Fruit fly (Drosophila melanogaster) whole organism, embryonic: ENCODE data around the gene CG8765.

Experiments used
- Atf6 ChIP-seq: fragments of 200-800 bp; sonication (Bioruptor generic); IDR thresholded peaks from 2 replicates; pipeline ENCODE4 v1.3.6; 2022; ENCODE audit warnings: missing biosample characterization, missing genetic modification characterization
- Awh ChIP-seq: fragments of 200-800 bp; sonication (Bioruptor generic); IDR thresholded peaks from 2 replicates; pipeline ENCODE4, ENCODE4 v1.3.6; 2022; ENCODE audit warnings: missing biosample characterization, missing genetic modification characterization
- Blimp-1 ChIP-seq: fragments of 200-800 bp; sonication (Bioruptor generic); optimal IDR thresholded peaks from 3 replicates; lab custom pipeline; 2018; ENCODE audit warnings: missing biosample characterization, missing genetic modification characterization, mild to moderate bottlenecking, moderate library complexity, missing genetic modification reagents
- CG1233 ChIP-seq: fragments of 200-800 bp; sonication (Bioruptor generic); optimal IDR thresholded peaks from 4 replicates; lab custom pipeline; 2018; ENCODE audit warnings: missing biosample characterization, mild to moderate bottlenecking, missing genetic modification characterization
- CG12769 ChIP-seq: fragments of 200-800 bp; sonication (Bioruptor generic); optimal IDR thresholded peaks from 2 replicates; lab custom pipeline; 2019; ENCODE audit warnings: missing biosample characterization, mild to moderate bottlenecking, missing genetic modification characterization, moderate library complexity
- CG13894 ChIP-seq: fragments of 200-800 bp; sonication (Bioruptor generic); optimal IDR thresholded peaks from 3 replicates; lab custom pipeline; 2018; ENCODE audit warnings: missing biosample characterization, mild to moderate bottlenecking, missing genetic modification characterization, moderate library complexity
- CG14965 ChIP-seq: fragments of 200-800 bp; sonication (Bioruptor generic); optimal IDR thresholded peaks from 2 replicates; lab custom pipeline; 2016; ENCODE audit warnings: missing biosample characterization, missing genetic modification characterization, borderline replicate concordance
- CG15269 ChIP-seq: fragments of 200-800 bp; sonication (Bioruptor generic); optimal IDR thresholded peaks from 2 replicates; lab custom pipeline; 2018; ENCODE audit warnings: missing biosample characterization, mild to moderate bottlenecking, missing genetic modification characterization, moderate library complexity
- CG15601 ChIP-seq: fragments of 200-800 bp; sonication (Bioruptor generic); optimal IDR thresholded peaks from 3 replicates; lab custom pipeline; 2019; ENCODE audit warnings: missing biosample characterization, mild to moderate bottlenecking, missing genetic modification characterization, moderate library complexity
- CG17361 ChIP-seq: fragments of 200-800 bp; sonication (Bioruptor generic); IDR thresholded peaks from 3 replicates; pipeline ENCODE4 v1.3.6; 2022; ENCODE audit warnings: missing biosample characterization, missing genetic modification characterization
- CG18599 ChIP-seq: fragments of 200-800 bp; sonication (Bioruptor generic); optimal IDR thresholded peaks from 3 replicates; lab custom pipeline; 2017; ENCODE audit warnings: missing biosample characterization, missing genetic modification characterization, mild to moderate bottlenecking, moderate library complexity, missing genetic modification reagents
- CG2202 ChIP-seq: fragments of 200-800 bp; sonication (Bioruptor generic); optimal IDR thresholded peaks from 2 replicates; lab custom pipeline; 2018; ENCODE audit warnings: missing biosample characterization, mild to moderate bottlenecking, missing genetic modification characterization
- CG2712 ChIP-seq: fragments of 200-800 bp; optimal IDR thresholded peaks from 3 replicates; lab custom pipeline; 2019; ENCODE audit warnings: missing biosample characterization, mild to moderate bottlenecking, missing genetic modification characterization, moderate library complexity
- CG31388 ChIP-seq: fragments of 200-800 bp; sonication (Bioruptor generic); optimal IDR thresholded peaks from 2 replicates; lab custom pipeline; 2016; ENCODE audit warnings: missing biosample characterization, missing genetic modification characterization
- CG33213 ChIP-seq: fragments of 200-800 bp; sonication (Bioruptor generic); optimal IDR thresholded peaks from 3 replicates; lab custom pipeline; 2016; ENCODE audit warnings: missing biosample characterization, missing genetic modification characterization
- CG33557 ChIP-seq: fragments of 200-800 bp; sonication (Bioruptor generic); optimal IDR thresholded peaks from 2 replicates; lab custom pipeline; 2019; ENCODE audit warnings: missing biosample characterization, mild to moderate bottlenecking, missing genetic modification characterization, moderate library complexity
- CG4730 ChIP-seq: fragments of 200-800 bp; sonication (Bioruptor generic); IDR thresholded peaks from 2 replicates; pipeline ENCODE4 v1.3.6; 2022; ENCODE audit warnings: missing biosample characterization, missing genetic modification characterization
- CrebB ChIP-seq: fragments of 200-800 bp; sonication (Bioruptor generic); optimal IDR thresholded peaks from 3 replicates; lab custom pipeline; 2018; ENCODE audit warnings: missing biosample characterization, mild to moderate bottlenecking, missing genetic modification characterization
- D19A ChIP-seq: fragments of 200-800 bp; optimal IDR thresholded peaks from 3 replicates; lab custom pipeline; 2019; ENCODE audit warnings: missing biosample characterization, mild to moderate bottlenecking, missing genetic modification characterization, moderate library complexity
- Deaf1 ChIP-seq: fragments of 200-800 bp; optimal IDR thresholded peaks from 3 replicates; lab custom pipeline; 2019; ENCODE audit warnings: missing biosample characterization, mild to moderate bottlenecking, missing genetic modification characterization, moderate library complexity
- Drgx ChIP-seq: fragments of 200-800 bp; sonication (Bioruptor generic); IDR thresholded peaks from 2 replicates; pipeline ENCODE4 v1.3.6; 2022; ENCODE audit warnings: missing biosample characterization, missing genetic modification characterization
- Eip74EF ChIP-seq, 2 experiments: fragments of 200-800 bp in 1 of 2; fragments of >200 bp in 1 of 2; sonication (Bioruptor generic) in 1 of 2; optimal IDR thresholded peaks; 2 replicates each; lab custom pipeline; 2017 to 2019; ENCODE audit warnings: missing biosample characterization in 2 of 2, missing genetic modification characterization in 2 of 2, mild to moderate bottlenecking in 1 of 2, moderate library complexity in 1 of 2
- HLHmδ ChIP-seq: fragments of 200-800 bp; sonication (Bioruptor generic); optimal IDR thresholded peaks from 2 replicates; lab custom pipeline; 2018; ENCODE audit warnings: missing biosample characterization, mild to moderate bottlenecking, missing genetic modification characterization, moderate library complexity
- MESR4 ChIP-seq: fragments of 200-800 bp; sonication (Bioruptor generic); optimal IDR thresholded peaks from 2 replicates; lab custom pipeline; 2018; ENCODE audit warnings: missing biosample characterization, mild to moderate bottlenecking, missing genetic modification characterization, moderate library complexity
- Pdp1 ChIP-seq, 2 experiments: fragments of 200-800 bp; sonication (Bioruptor generic); optimal IDR thresholded peaks; 3 replicates each; lab custom pipeline; 2016; ENCODE audit warnings: missing biosample characterization in 2 of 2, missing genetic modification characterization in 2 of 2, mild to moderate bottlenecking in 1 of 2, moderate library complexity in 1 of 2
- Spps ChIP-seq: fragments of 200-800 bp; sonication (Bioruptor generic); optimal IDR thresholded peaks from 2 replicates; lab custom pipeline; 2018; ENCODE audit warnings: missing biosample characterization, mild to moderate bottlenecking, missing genetic modification characterization
- Sry-β ChIP-seq: fragments of 200-800 bp; sonication (Bioruptor generic); optimal IDR thresholded peaks from 2 replicates; lab custom pipeline; 2018; ENCODE audit warnings: missing biosample characterization, mild to moderate bottlenecking, missing genetic modification characterization, moderate library complexity
- Stat92E ChIP-seq, 3 experiments: fragments of >200 bp in 2 of 3; fragments of 200-800 bp in 1 of 3; sonication (Bioruptor generic) in 1 of 3; optimal IDR thresholded peaks; 2 replicates each; lab custom pipeline; 2017 to 2019; ENCODE audit warnings: missing biosample characterization in 3 of 3, missing genetic modification characterization in 3 of 3, mild to moderate bottlenecking in 1 of 3, moderate library complexity in 1 of 3
- ash1 ChIP-seq: fragments of 200-800 bp; sonication (Bioruptor generic); optimal IDR thresholded peaks from 2 replicates; lab custom pipeline; 2018; ENCODE audit warnings: missing biosample characterization, mild to moderate bottlenecking, missing genetic modification characterization
- bsh ChIP-seq, 2 experiments: fragments of 200-800 bp; sonication (Bioruptor generic); optimal IDR thresholded peaks; 2 replicates each; lab custom pipeline; 2017 to 2018; ENCODE audit warnings: mild to moderate bottlenecking in 2 of 2, missing biosample characterization in 2 of 2, missing genetic modification characterization in 2 of 2, moderate library complexity in 1 of 2
- chinmo ChIP-seq: fragments of 200-800 bp; sonication (Bioruptor generic); IDR thresholded peaks from 4 replicates; pipeline ENCODE4 v1.3.6; 2022; ENCODE audit warnings: missing biosample characterization, missing genetic modification characterization; ENCODE audit not compliant: partially characterized antibody
- chm ChIP-seq: fragments of 200-800 bp; sonication (Bioruptor generic); IDR thresholded peaks from 2 replicates; pipeline ENCODE4 v1.3.6; 2022; ENCODE audit warnings: missing biosample characterization, missing genetic modification characterization
- fd64A ChIP-seq: fragments of 200-800 bp; sonication (Bioruptor generic); optimal IDR thresholded peaks from 3 replicates; lab custom pipeline; 2018; ENCODE audit warnings: missing biosample characterization, mild to moderate bottlenecking, missing genetic modification characterization
- gcm ChIP-seq: fragments of 200-800 bp; sonication (Bioruptor generic); optimal IDR thresholded peaks from 2 replicates; lab custom pipeline; 2019; ENCODE audit warnings: missing biosample characterization, mild to moderate bottlenecking, missing genetic modification characterization, moderate library complexity
- gsb-n ChIP-seq: fragments of 200-800 bp; sonication (Bioruptor generic); optimal IDR thresholded peaks from 3 replicates; lab custom pipeline; 2018; ENCODE audit warnings: missing biosample characterization, mild to moderate bottlenecking, missing genetic modification characterization
- kah ChIP-seq: fragments of 200-800 bp; sonication (Bioruptor generic); optimal IDR thresholded peaks from 2 replicates; lab custom pipeline; 2018; ENCODE audit warnings: missing biosample characterization, mild to moderate bottlenecking, missing genetic modification characterization
- kni ChIP-seq: fragments of 200-800 bp; sonication (Bioruptor generic); optimal IDR thresholded peaks from 3 replicates; lab custom pipeline; 2017; ENCODE audit warnings: mild to moderate bottlenecking, missing biosample characterization, missing genetic modification reagents, missing genetic modification characterization
- lola ChIP-seq, 3 experiments: fragments of >200 bp in 2 of 3; fragments of 200-800 bp in 1 of 3; sonication (Bioruptor generic) in 1 of 3; optimal IDR thresholded peaks; 2 replicates each; lab custom pipeline; 2017 to 2019; ENCODE audit warnings: missing biosample characterization in 3 of 3, missing genetic modification characterization in 3 of 3, mild to moderate bottlenecking in 1 of 3, moderate library complexity in 1 of 3
- nerfin-1 ChIP-seq: fragments of 200-800 bp; sonication (Bioruptor generic); optimal IDR thresholded peaks from 3 replicates; lab custom pipeline; 2019; ENCODE audit warnings: missing biosample characterization, mild to moderate bottlenecking, missing genetic modification characterization, moderate library complexity
- nom ChIP-seq: fragments of 200-800 bp; sonication (Bioruptor generic); optimal IDR thresholded peaks from 2 replicates; lab custom pipeline; 2017; ENCODE audit warnings: missing biosample characterization, missing genetic modification characterization, mild to moderate bottlenecking, moderate library complexity, missing genetic modification reagents
- oc ChIP-seq: fragments of 200-800 bp; sonication (Bioruptor generic); optimal IDR thresholded peaks from 2 replicates; lab custom pipeline; 2018; ENCODE audit warnings: missing biosample characterization, mild to moderate bottlenecking, missing genetic modification characterization, moderate library complexity
- pfk ChIP-seq: fragments of 200-800 bp; sonication (Bioruptor generic); optimal IDR thresholded peaks from 2 replicates; lab custom pipeline; 2018; ENCODE audit warnings: missing biosample characterization, mild to moderate bottlenecking, missing genetic modification characterization, moderate library complexity
- sens ChIP-seq: fragments of 200-800 bp; sonication (Bioruptor generic); peaks from one replicate; lab custom pipeline; 2016; ENCODE audit warnings: missing biosample characterization, missing genetic modification characterization
- trem ChIP-seq: fragments of 200-800 bp; optimal IDR thresholded peaks from 3 replicates; lab custom pipeline; 2019; ENCODE audit warnings: missing biosample characterization, mild to moderate bottlenecking, missing genetic modification characterization, moderate library complexity

The CG8765 gene

DNA sequence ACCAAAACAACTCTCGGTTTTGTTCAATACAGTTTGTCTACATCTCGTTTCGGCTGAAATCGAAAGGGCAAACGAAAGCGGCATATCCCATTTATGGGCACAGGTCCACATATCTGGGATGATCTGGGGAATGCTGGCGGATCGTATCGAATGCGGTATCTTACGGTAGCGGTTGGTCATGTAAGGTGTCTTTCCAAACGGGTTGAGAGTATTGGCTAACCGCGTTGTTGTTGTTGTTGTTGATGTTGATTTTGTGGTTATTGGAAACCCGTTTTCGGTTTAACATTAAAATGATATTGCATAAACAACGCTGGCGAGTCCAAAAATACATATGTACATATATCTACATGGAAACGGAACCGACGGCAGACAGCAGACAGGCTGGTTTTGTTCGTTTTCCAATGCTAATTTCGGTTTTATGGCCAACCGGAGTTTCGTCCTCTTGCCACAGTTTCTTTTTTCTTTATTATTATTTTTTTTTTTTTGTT is 7.0 kb upstream of the CG8765 start (continued):
- TF ChIP-seq D19A (peak; percentile 45), CrebB (tag; lab: Kevin White, UChicago) (peak; percentile 21), kah (no peak), bsh (GFP tag; optimal IDR thresholded peaks at IDR 0.05; lab: Kevin White, UChicago) (peak in 1 of 2 experiments; percentile 50), Eip74EF (GFP tag; optimal IDR thresholded peaks at IDR 0.05; lab: Kevin White, UChicago) (peak in 1 of 2 experiments; percentile 46), Sry-β (GFP tag; lab: Kevin White, UChicago) (peak; percentile 26), Awh (GFP tag; lab: Robert Waterston, UW) (0 out of 2 replicates have a peak, but pooled peaks have one; percentile 33), CG18599 (GFP tag; lab: Kevin White, UChicago) (no peak), CG4730 (no peak), Deaf1 (tag; lab: Kevin White, UChicago) (peak; percentile 7), CG2712 (tag; lab: Kevin White, UChicago) (peak; percentile 21), Atf6 (GFP tag; lab: Robert Waterston, UW) (no peak), CG12769 (tag; lab: Kevin White, UChicago) (peak; percentile 97), HLHmδ (GFP tag; lab: Kevin White, UChicago) (peak; percentile 96), ash1 (GFP tag; lab: Kevin White, UChicago) (no peak), gsb-n (tag; lab: Kevin White, UChicago) (peak; percentile 64), CG1233 (GFP tag; lab: Kevin White, UChicago) (peak; percentile 11), CG33213 (GFP tag; lab: Kevin White, UChicago) (no peak), CG15601 (tag; lab: Kevin White, UChicago) (peak; percentile 22), gcm (GFP tag; lab: Kevin White, UChicago) (peak; percentile 53), oc (peak; percentile 79), CG33557 (GFP tag; lab: Kevin White, UChicago) (peak; percentile 83), chm (GFP tag; lab: Robert Waterston, UW) (peak; percentile 53; the same call in 1 of the 2 replicates), CG15269 (tag; lab: Kevin White, UChicago) (peak; percentile 26), CG13894 (peak; percentile 85), pfk (GFP tag; lab: Kevin White, UChicago) (no peak), Drgx (GFP tag; lab: Robert Waterston, UW) (0 out of 2 replicates have a peak, but pooled peaks have one; percentile 18), Spps (peak; percentile 72), lola (GFP tag; optimal IDR thresholded peaks at IDR 0.05; lab: Kevin White, UChicago) (peak in 1 of 3 experiments; percentile 16), CG2202 (tag; lab: Kevin White, UChicago) (peak; percentile 57), chinmo (0 out of 4 replicates have a peak, but pooled peaks have one; percentile 69), CG14965 (no peak), kni (GFP tag; lab: Kevin White, UChicago) (peak; percentile 79), CG31388 (no peak), sens (peak; percentile 57), fd64A (GFP tag; lab: Kevin White, UChicago) (peak; percentile 46), Pdp1 (GFP tag; optimal IDR thresholded peaks at IDR 0.05; lab: Kevin White, UChicago) (peak in 1 of 2 experiments; percentile 74), MESR4 (GFP tag; lab: Kevin White, UChicago) (no peak), nom (GFP tag; lab: Kevin White, UChicago) (peak; percentile 64), Stat92E (GFP tag; optimal IDR thresholded peaks at IDR 0.05; lab: Kevin White, UChicago) (peak in 1 of 3 experiments; percentile 51), Blimp-1 (GFP tag; lab: Kevin White, UChicago) (peak; percentile 100), nerfin-1 (tag; lab: Kevin White, UChicago) (peak; percentile 4), CG17361 (peak; percentile 16; the same call in 1 of the 3 replicates), trem (tag; lab: Kevin White, UChicago) (peak; percentile 16)
